Fruit fly (Drosophila melanogaster): Measurements from ENCODE around the gene bsh.

DNA sequence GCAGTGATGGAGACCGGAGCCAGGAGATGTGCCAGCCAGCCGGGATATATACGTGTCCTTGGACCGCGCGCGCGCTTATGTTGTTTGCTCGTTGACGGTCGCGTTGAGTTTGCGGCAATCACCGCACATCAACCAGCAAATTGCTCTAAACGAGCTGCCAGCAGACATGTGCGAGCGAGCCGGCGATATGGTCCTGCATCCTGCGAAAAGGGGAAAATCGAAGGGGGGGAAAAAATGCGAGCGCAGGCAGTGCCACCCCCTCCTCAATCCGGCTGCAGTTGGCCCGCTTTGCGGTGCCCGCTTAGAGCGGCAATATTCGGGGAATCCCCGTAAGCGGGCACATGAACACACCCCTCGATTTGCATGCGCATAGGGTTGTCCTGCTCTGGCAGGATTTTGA lies at the start of gene bsh:
- TF ChIP-seq dac (GFP tag; optimal IDR thresholded peaks at IDR 0.05) (no peak), CG34406 (GFP tag; optimal IDR thresholded peaks at IDR 0.05) (no peak)
